Worm (Caenorhabditis elegans) whole organism, L4/young adult: ENCODE measurements around the gene lin-5.
A peak's percentile ranks its signal among the peaks of the same experiment; 100 is the strongest.

Experiments
- W03F9.2 ChIP-seq: fragments of 150-350 bp; optimal IDR thresholded peaks from 2 replicates; lab custom pipeline; 2014; ENCODE audit warnings: missing biosample characterization, missing genetic modification characterization
- dao-5 ChIP-seq: sonication (generic microtip); optimal IDR thresholded peaks from 2 replicates; lab custom pipeline; 2016; ENCODE audit warnings: missing genotype, missing genetic modification characterization, moderate library complexity, missing compliant biosample characterization
- him-1 ChIP-seq: sonication (generic microtip); optimal IDR thresholded peaks from 2 replicates; lab custom pipeline; 2016; ENCODE audit warnings: missing genotype, missing genetic modification reagents, missing genetic modification characterization, missing compliant biosample characterization

The lin-5 gene

DNA sequence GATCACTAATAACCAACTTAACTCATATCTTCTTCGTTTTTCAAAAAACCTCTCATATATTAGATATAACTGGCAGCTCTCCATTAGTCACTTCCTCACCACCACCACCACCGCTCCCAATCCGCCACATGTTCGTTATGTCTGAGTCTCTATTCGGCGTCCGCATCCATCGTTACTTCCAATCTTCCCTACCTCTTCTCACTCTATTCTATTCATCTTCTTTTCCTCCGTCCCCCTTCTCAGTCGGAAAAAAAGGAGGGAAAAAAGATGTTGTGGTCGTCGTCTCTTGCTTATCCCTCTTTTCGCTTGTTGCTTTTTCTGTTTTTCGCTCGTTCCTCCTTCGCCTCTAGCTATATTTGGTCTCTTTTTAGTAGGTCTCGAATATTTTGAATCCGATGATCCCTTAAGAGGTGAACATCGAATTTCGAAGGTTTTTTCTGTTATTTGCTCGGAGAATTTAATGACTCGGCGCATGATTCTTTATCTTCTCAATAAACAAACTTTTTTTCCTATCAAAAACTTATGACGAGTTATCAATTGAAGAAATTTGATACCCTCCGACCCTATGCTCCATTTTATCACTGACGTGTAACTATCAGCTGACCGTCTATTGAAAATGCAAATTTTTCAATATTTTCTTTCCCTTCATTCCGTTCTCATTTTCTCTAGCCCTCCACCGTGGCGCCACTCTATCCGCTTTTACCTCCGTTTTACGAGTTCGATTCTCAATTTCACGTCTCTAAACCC is 31.7 kb downstream of the lin-5 start:
- TF ChIP-seq W03F9.2 (tag; lab: Kevin White, UChicago), result no peak
- peak; percentile 30 for TF ChIP-seq him-1 (tag; lab: Kevin White, UChicago)
- TF ChIP-seq dao-5 (tag; lab: Kevin White, UChicago), result no peak

ce11 chrII:7892761-7893272 is 32.4 kb downstream of the lin-5 start, which contains the start of gene ptc-1:
Gene ptc-1 (plus strand): TSS chrII:7893222.
- no peak for TF ChIP-seq W03F9.2 (tag; lab: Kevin White, UChicago)
- no peak for TF ChIP-seq him-1 (tag; lab: Kevin White, UChicago)
- no peak for TF ChIP-seq dao-5 (tag; lab: Kevin White, UChicago)

- no peak for TF ChIP-seq dao-5 (tag; lab: Kevin White, UChicago)
- no peak for TF ChIP-seq him-1 (tag; lab: Kevin White, UChicago)
- TF ChIP-seq W03F9.2 (tag; lab: Kevin White, UChicago), result no peak
Observed at ce11 chrII:7893648-7894047, 33.3 kb downstream of the lin-5 start.

ce11 chrII:7895190-7895589 is 34.8 kb downstream of the lin-5 start:
- TF ChIP-seq dao-5 (tag; lab: Kevin White, UChicago), result no peak
- no peak for TF ChIP-seq him-1 (tag; lab: Kevin White, UChicago)
- TF ChIP-seq W03F9.2 (tag; lab: Kevin White, UChicago), result no peak

- TF ChIP-seq him-1 (tag; lab: Kevin White, UChicago), result no peak
- TF ChIP-seq dao-5 (tag; lab: Kevin White, UChicago), result no peak
Observed at ce11 chrII:7900190-7900672, 39.9 kb downstream of the lin-5 start, which contains the start of gene rev-1. Gene rev-1 (plus strand): TSS chrII:7900622.

ce11 chrII:7900762-7901161 is 40.4 kb downstream of the lin-5 start:
- TF ChIP-seq dao-5 (tag; lab: Kevin White, UChicago) (no peak), W03F9.2 (tag; lab: Kevin White, UChicago) (no peak), him-1 (tag; lab: Kevin White, UChicago) (no peak)

ce11 chrII:7901990-7902389 is 41.6 kb downstream of the lin-5 start:
- TF ChIP-seq W03F9.2 (tag; lab: Kevin White, UChicago), result no peak
- no peak for TF ChIP-seq dao-5 (tag; lab: Kevin White, UChicago)
- no peak for TF ChIP-seq him-1 (tag; lab: Kevin White, UChicago)

ce11 chrII:7907539-7907997 is 47.2 kb downstream of the lin-5 start, which contains the start of gene best-23:
Gene best-23 (minus strand): TSS chrII:7907589.
- TF ChIP-seq W03F9.2 (tag; lab: Kevin White, UChicago) (no peak), him-1 (tag; lab: Kevin White, UChicago) (no peak), dao-5 (tag; lab: Kevin White, UChicago) (no peak)

ce11 chrII:7911015-7911414 is 50.6 kb downstream of the lin-5 start, which contains the start of gene ZK675.4:
Gene ZK675.4 (plus strand): TSS chrII:7911315.
- TF ChIP-seq dao-5 (tag; lab: Kevin White, UChicago) (no peak), W03F9.2 (tag; lab: Kevin White, UChicago) (no peak), him-1 (tag; lab: Kevin White, UChicago) (no peak)
